Worm (Caenorhabditis elegans) whole organism, L3 larva: ENCODE measurements around the gene F42A10.5.

Experiments
- R02D3.7 ChIP-seq: fragments of 150-350 bp; optimal IDR thresholded peaks from 2 replicates; lab custom pipeline; 2014; ENCODE audit warnings: missing biosample characterization, missing genetic modification characterization
- ZK546.5 ChIP-seq: sonication (generic microtip); optimal IDR thresholded peaks from 2 replicates; lab custom pipeline; 2017; ENCODE audit warnings: missing biosample characterization, missing genetic modification characterization
- aly-2 ChIP-seq: fragments of 150-350 bp; optimal IDR thresholded peaks from 2 replicates; lab custom pipeline; 2014; ENCODE audit warnings: missing biosample characterization, missing genetic modification characterization
- ama-1 ChIP-seq: fragments of 150-350 bp; optimal IDR thresholded peaks from 2 replicates; lab custom pipeline; 2018
- ceh-16 ChIP-seq: sonication (generic microtip); optimal IDR thresholded peaks from 2 replicates; lab custom pipeline; 2017; ENCODE audit warnings: missing biosample characterization, missing genetic modification characterization
- ceh-28 ChIP-seq: fragments of 150-350 bp; optimal IDR thresholded peaks from 2 replicates; lab custom pipeline; 2014; ENCODE audit warnings: missing biosample characterization, missing genetic modification reagents, missing genetic modification characterization
- ceh-82 ChIP-seq: fragments of 150-350 bp; optimal IDR thresholded peaks from 2 replicates; lab custom pipeline; 2014; ENCODE audit warnings: missing biosample characterization, missing genetic modification characterization
- ceh-9 ChIP-seq: sonication (generic microtip); optimal IDR thresholded peaks from 2 replicates; lab custom pipeline; 2018; ENCODE audit warnings: missing biosample characterization, missing genetic modification characterization
- daf-12 ChIP-seq: fragments of 150-350 bp; optimal IDR thresholded peaks from 2 replicates; lab custom pipeline; 2014; ENCODE audit warnings: missing biosample characterization, missing genetic modification reagents, missing genetic modification characterization
- egl-27 ChIP-seq: sonication (generic microtip); optimal IDR thresholded peaks from 4 replicates; lab custom pipeline; 2017; ENCODE audit warnings: missing biosample characterization, missing genetic modification reagents, missing genetic modification characterization
- egl-5 ChIP-seq: fragments of 150-350 bp; optimal IDR thresholded peaks from 2 replicates; lab custom pipeline; 2017; ENCODE audit warnings: missing biosample characterization, missing genetic modification reagents, missing genetic modification characterization, inconsistent platforms
- elt-1 ChIP-seq: fragments of 150-350 bp; optimal IDR thresholded peaks from 2 replicates; lab custom pipeline; 2014; ENCODE audit warnings: missing biosample characterization, missing genetic modification characterization
- elt-2 ChIP-seq: sonication (generic microtip); optimal IDR thresholded peaks from 2 replicates; lab custom pipeline; 2016; ENCODE audit warnings: missing genetic modification reagents, mild to moderate bottlenecking, missing genetic modification characterization, missing compliant biosample characterization
- elt-3 ChIP-seq, 3 experiments: fragments of 150-350 bp in 1 of 3; sonication (generic microtip) in 2 of 3; optimal IDR thresholded peaks; 2 replicates in 2 of 3; 4 replicates in 1 of 3; lab custom pipeline; 2014 to 2017; ENCODE audit warnings: missing biosample characterization in 3 of 3, missing genetic modification characterization in 3 of 3
- eor-1 ChIP-seq, 2 experiments: fragments of 150-350 bp; optimal IDR thresholded peaks; 2 replicates each; lab custom pipeline; 2014 to 2018; ENCODE audit warnings: missing biosample characterization in 2 of 2, missing genetic modification characterization in 2 of 2
- fkh-10 ChIP-seq: sonication (generic microtip); optimal IDR thresholded peaks from 2 replicates; lab custom pipeline; 2017; ENCODE audit warnings: missing biosample characterization, missing genetic modification reagents, missing genetic modification characterization
- fkh-2 ChIP-seq: fragments of 150-350 bp; optimal IDR thresholded peaks from 2 replicates; lab custom pipeline; 2014; ENCODE audit warnings: missing biosample characterization, missing genetic modification reagents, missing genetic modification characterization
- fos-1 ChIP-seq: fragments of 150-350 bp; optimal IDR thresholded peaks from 2 replicates; lab custom pipeline; 2014; ENCODE audit warnings: missing biosample characterization, missing genetic modification characterization
- hmg-11 ChIP-seq: sonication (generic microtip); optimal IDR thresholded peaks from 2 replicates; lab custom pipeline; 2016; ENCODE audit warnings: missing genetic modification characterization, missing compliant biosample characterization
- jun-1 ChIP-seq: fragments of 150-350 bp; optimal IDR thresholded peaks from 2 replicates; lab custom pipeline; 2014; ENCODE audit warnings: missing biosample characterization, missing genetic modification reagents, missing genetic modification characterization
- lin-15B ChIP-seq: fragments of 150-350 bp; optimal IDR thresholded peaks from 2 replicates; lab custom pipeline; 2014; ENCODE audit warnings: missing biosample characterization, missing genetic modification characterization
- lin-39 ChIP-seq: fragments of 150-350 bp; optimal IDR thresholded peaks from 2 replicates; lab custom pipeline; 2018; ENCODE audit warnings: missing biosample characterization, missing genetic modification reagents, missing genetic modification characterization
- lsy-12 ChIP-seq: sonication (generic microtip); optimal IDR thresholded peaks from 2 replicates; lab custom pipeline; 2016; ENCODE audit warnings: mild to moderate bottlenecking, missing genetic modification characterization, missing compliant biosample characterization
- mml-1 ChIP-seq: fragments of 150-350 bp; sonication (generic microtip); optimal IDR thresholded peaks from 3 replicates; lab custom pipeline; 2014; ENCODE audit warnings: missing biosample characterization, missing genetic modification characterization
- nfya-1 ChIP-seq: sonication (generic microtip); optimal IDR thresholded peaks from 2 replicates; lab custom pipeline; 2017; ENCODE audit warnings: missing genetic modification characterization, mild to moderate bottlenecking, missing compliant biosample characterization, antibody characterized with exemption, moderate library complexity; ENCODE audit not compliant: insufficient read depth
- nhr-12 ChIP-seq: fragments of 150-350 bp; optimal IDR thresholded peaks from 2 replicates; lab custom pipeline; 2014; ENCODE audit warnings: missing biosample characterization, missing genetic modification characterization
- nhr-237 ChIP-seq: fragments of 150-350 bp; optimal IDR thresholded peaks from 2 replicates; lab custom pipeline; 2014; ENCODE audit warnings: missing biosample characterization, missing genetic modification characterization
- nhr-25 ChIP-seq: sonication (generic microtip); optimal IDR thresholded peaks from 2 replicates; lab custom pipeline; 2017; ENCODE audit warnings: missing biosample characterization, missing genetic modification characterization
- nhr-28 ChIP-seq: fragments of 150-350 bp; optimal IDR thresholded peaks from 2 replicates; lab custom pipeline; 2014; ENCODE audit warnings: missing biosample characterization, missing genetic modification characterization
- nhr-43 ChIP-seq: sonication (generic microtip); optimal IDR thresholded peaks from 2 replicates; lab custom pipeline; 2016; ENCODE audit warnings: mild to moderate bottlenecking, missing genetic modification characterization, missing compliant biosample characterization; ENCODE audit not compliant: poor library complexity, severe bottlenecking
- nhr-76 ChIP-seq: fragments of 150-350 bp; sonication (generic microtip); optimal IDR thresholded peaks from 5 replicates; lab custom pipeline; 2014; ENCODE audit warnings: missing biosample characterization, missing genetic modification characterization
- nhr-77 ChIP-seq: fragments of 150-350 bp; optimal IDR thresholded peaks from 2 replicates; lab custom pipeline; 2014; ENCODE audit warnings: missing biosample characterization, missing genetic modification characterization
- pha-4 ChIP-seq: fragments of 150-350 bp; optimal IDR thresholded peaks from 2 replicates; lab custom pipeline; 2014; ENCODE audit warnings: missing biosample characterization, missing genetic modification reagents, missing genetic modification characterization
- pqm-1 ChIP-seq: fragments of 150-350 bp; optimal IDR thresholded peaks from 2 replicates; lab custom pipeline; 2017; ENCODE audit warnings: missing biosample characterization, missing genetic modification characterization, inconsistent platforms
- sea-2 ChIP-seq: fragments of 150-350 bp; sonication (generic microtip); optimal IDR thresholded peaks from 4 replicates; lab custom pipeline; 2014; ENCODE audit warnings: missing biosample characterization, missing genetic modification reagents, missing genetic modification characterization
- skn-1 ChIP-seq: fragments of 150-350 bp; optimal IDR thresholded peaks from 2 replicates; lab custom pipeline; 2014; ENCODE audit warnings: missing biosample characterization, missing genetic modification characterization
- snpc-4 ChIP-seq: fragments of 150-350 bp; optimal IDR thresholded peaks from 2 replicates; lab custom pipeline; 2014; ENCODE audit warnings: missing biosample characterization, missing genetic modification characterization
- tbx-2 ChIP-seq: sonication (generic microtip); optimal IDR thresholded peaks from 2 replicates; lab custom pipeline; 2016; ENCODE audit warnings: mild to moderate bottlenecking, missing genetic modification characterization, missing compliant biosample characterization
- unc-39 ChIP-seq: sonication (generic microtip); optimal IDR thresholded peaks from 4 replicates; lab custom pipeline; 2017; ENCODE audit warnings: missing biosample characterization, missing genetic modification characterization
- unc-62 ChIP-seq: fragments of 150-350 bp; sonication (generic microtip); optimal IDR thresholded peaks from 4 replicates; lab custom pipeline; 2014; ENCODE audit warnings: missing biosample characterization, missing genetic modification reagents, missing genetic modification characterization
- zag-1 ChIP-seq: fragments of 150-350 bp; optimal IDR thresholded peaks from 2 replicates; lab custom pipeline; 2014; ENCODE audit warnings: missing biosample characterization, missing genetic modification characterization
- ztf-11 ChIP-seq: fragments of 150-350 bp; optimal IDR thresholded peaks from 2 replicates; lab custom pipeline; 2014; ENCODE audit warnings: missing biosample characterization, missing genetic modification characterization
- ztf-4 ChIP-seq: fragments of 150-350 bp; optimal IDR thresholded peaks from 2 replicates; lab custom pipeline; 2014; ENCODE audit warnings: missing biosample characterization, missing genetic modification characterization

The F42A10.5 gene

DNA sequence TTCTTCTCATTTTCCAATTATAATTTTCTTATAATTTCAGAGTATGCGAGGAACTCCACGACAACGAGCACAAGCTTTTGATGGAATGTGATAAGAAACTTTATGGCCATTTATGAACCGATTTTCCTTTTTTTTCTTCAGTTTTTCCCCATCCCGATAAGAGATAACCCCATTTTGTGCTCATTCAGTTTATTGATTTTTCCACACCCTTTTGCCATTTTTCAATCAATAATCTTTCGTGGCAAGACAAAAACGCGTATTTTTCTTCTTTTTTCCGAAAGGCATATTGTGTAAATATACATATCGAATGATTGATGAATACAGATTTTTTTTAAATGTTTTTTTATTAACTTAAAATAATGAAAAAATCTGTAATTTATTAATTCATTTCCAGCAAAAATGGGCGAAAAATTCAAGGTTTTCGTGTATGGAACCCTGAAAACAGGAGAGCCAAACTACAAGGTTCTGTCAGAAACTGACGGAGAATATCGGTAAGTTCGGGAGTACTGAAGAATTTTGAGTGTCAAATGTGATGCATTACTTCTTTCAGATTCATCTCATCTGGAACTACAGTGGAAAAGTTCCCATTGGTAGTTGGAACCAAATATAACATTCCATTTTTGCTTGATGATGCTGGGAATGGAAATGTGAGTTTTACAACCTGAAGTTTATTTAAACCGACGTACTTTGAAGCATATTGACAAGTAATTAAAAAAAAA is 8.9 kb downstream of the F42A10.5 start, which contains the start of gene F42A10.9:
TSS of gene F42A10.9 (plus strand) at position 321 of the 719 bp plus-strand sequence.
- peak; percentile 17 for TF ChIP-seq pha-4
- TF ChIP-seq unc-62 (GFP tag; lab: Kevin White, UChicago) = no peak
- no peak for TF ChIP-seq egl-27 (tag; lab: Kevin White, UChicago)
- no peak for TF ChIP-seq fos-1 (tag; lab: Kevin White, UChicago)
- no peak for TF ChIP-seq lsy-12
- TF ChIP-seq sea-2 (GFP tag; lab: Kevin White, UChicago) = no peak
- no peak for TF ChIP-seq fkh-2 (tag; lab: Kevin White, UChicago)
- no peak for TF ChIP-seq fkh-10
- TF ChIP-seq hmg-11 = no peak
- peak; percentile 20 for TF ChIP-seq nhr-25 (tag; lab: Kevin White, UChicago)
- no peak for TF ChIP-seq zag-1 (tag; lab: Kevin White, UChicago)
- no peak for TF ChIP-seq snpc-4 (tag; lab: Kevin White, UChicago)
- TF ChIP-seq ceh-28 = no peak
- TF ChIP-seq elt-2 (tag; lab: Kevin White, UChicago) = peak; percentile 68
- TF ChIP-seq nhr-43 (tag; lab: Kevin White, UChicago) = peak; percentile 9
- peak; percentile 61 for TF ChIP-seq ztf-4
- peak; percentile 88 for TF ChIP-seq ama-1 (lab: Kevin White, UChicago)
- TF ChIP-seq, all 47 proteins: peak for 6

- TF ChIP-seq ceh-9 (tag; lab: Kevin White, UChicago) (no peak), egl-5 (tag; lab: Kevin White, UChicago) (no peak), nhr-76 (tag; lab: Kevin White, UChicago) (no peak), skn-1 (tag; lab: Kevin White, UChicago) (no peak), pqm-1 (tag; lab: Kevin White, UChicago) (no peak), lin-15B (tag; lab: Kevin White, UChicago) (no peak)
Observed at ce11 chrIII:6163381-6163780, 9.9 kb downstream of the F42A10.5 start.

ce11 chrIII:6158642-6159475 is 14.4 kb downstream of the F42A10.5 start, which contains the start of gene nfm-1:
TSS of gene nfm-1 (plus strand) at chrIII:6159453.
- TF ChIP-seq lin-39 (tag; lab: Kevin White, UChicago) (no peak), elt-2 (tag; lab: Kevin White, UChicago) (peak; percentile 94), ceh-9 (tag; lab: Kevin White, UChicago) (no peak), nhr-25 (tag; lab: Kevin White, UChicago) (peak; percentile 48), egl-5 (tag; lab: Kevin White, UChicago) (peak; percentile 38), skn-1 (tag; lab: Kevin White, UChicago) (peak; percentile 47), ceh-82 (tag; lab: Kevin White, UChicago) (no peak), nhr-43 (tag; lab: Kevin White, UChicago) (peak; percentile 55), ceh-16 (no peak), ZK546.5 (tag; lab: Kevin White, UChicago) (no peak), nhr-77 (tag; lab: Kevin White, UChicago) (no peak), ama-1 (lab: Kevin White, UChicago) (no peak), zag-1 (tag; lab: Kevin White, UChicago) (no peak), snpc-4 (tag; lab: Kevin White, UChicago) (peak; percentile 27), unc-62 (GFP tag; lab: Kevin White, UChicago) (no peak), pqm-1 (tag; lab: Kevin White, UChicago) (peak; percentile 60), unc-39 (tag; lab: Kevin White, UChicago) (no peak), pha-4 (peak; percentile 54), mml-1 (tag; lab: Kevin White, UChicago) (no peak), nfya-1 (tag; lab: Kevin White, UChicago) (peak; percentile 68), elt-1 (no peak), R02D3.7 (tag; lab: Kevin White, UChicago) (peak; percentile 5), daf-12 (tag; lab: Kevin White, UChicago) (no peak), aly-2 (peak; percentile 22), tbx-2 (tag; lab: Kevin White, UChicago) (peak; percentile 20), fkh-10 (peak; percentile 47), sea-2 (GFP tag; lab: Kevin White, UChicago) (no peak), nhr-76 (tag; lab: Kevin White, UChicago) (no peak), eor-1 (tag; optimal IDR thresholded peaks at IDR 0.05; lab: Kevin White, UChicago) (no peak), nhr-237 (tag; lab: Kevin White, UChicago) (no peak), ceh-28 (peak; percentile 42), lsy-12 (peak; percentile 55), nhr-28 (tag; lab: Kevin White, UChicago) (no peak), ztf-4 (no peak), elt-3 (tag; optimal IDR thresholded peaks at IDR 0.05; lab: Kevin White, UChicago) (peak in 1 of 3 experiments; percentile 44), fkh-2 (tag; lab: Kevin White, UChicago) (no peak), nhr-12 (tag; lab: Kevin White, UChicago) (no peak), fos-1 (tag; lab: Kevin White, UChicago) (no peak), jun-1 (tag; lab: Kevin White, UChicago) (peak; percentile 78), lin-15B (tag; lab: Kevin White, UChicago) (peak; percentile 48), ztf-11 (tag; lab: Kevin White, UChicago) (no peak), egl-27 (tag; lab: Kevin White, UChicago) (peak; percentile 64)
